Worm (Caenorhabditis elegans) whole organism, midembryonic: Measurements from ENCODE around the gene ZK1127.13.

Experiments
- T22C8.4 ChIP-seq: fragments of 200-800 bp; sonication (Bioruptor generic); IDR thresholded peaks from 2 replicates; pipeline ENCODE4 v1.3.6; 2022; ENCODE audit warnings: missing genetic modification characterization, missing compliant biosample characterization
- cog-1 ChIP-seq: sonication (generic microtip); optimal IDR thresholded peaks from 2 replicates; lab custom pipeline; 2016; ENCODE audit warnings: missing genetic modification characterization, missing compliant biosample characterization
- flt-1 ChIP-seq: fragments of 200-800 bp; sonication (Bioruptor generic); IDR thresholded peaks from 2 replicates; pipeline ENCODE4 v1.3.6; 2022; ENCODE audit warnings: missing genetic modification characterization, missing compliant biosample characterization
- klf-2 ChIP-seq: fragments of 200-800 bp; sonication (Bioruptor generic); conservative IDR thresholded peaks from 2 replicates; pipeline ENCODE4 v1.3.6; 2022; ENCODE audit warnings: missing genetic modification reagents, missing genetic modification characterization, missing compliant biosample characterization
- med-1 ChIP-seq: sonication (generic microtip); optimal IDR thresholded peaks from 2 replicates; lab custom pipeline; 2017; ENCODE audit warnings: missing genetic modification characterization, mild to moderate bottlenecking, missing compliant biosample characterization, antibody characterized with exemption, missing genetic modification reagents; ENCODE audit not compliant: insufficient read depth
- ref-1 ChIP-seq: fragments of 200-800 bp; sonication (Bioruptor generic); conservative IDR thresholded peaks from 2 replicates; pipeline ENCODE4 v1.3.6; 2022; ENCODE audit warnings: missing genetic modification reagents, missing genetic modification characterization, missing compliant biosample characterization
- tab-1 ChIP-seq: fragments of 200-800 bp; sonication (Bioruptor generic); IDR thresholded peaks from 2 replicates; pipeline ENCODE4 v1.3.6; 2022; ENCODE audit warnings: missing genetic modification characterization, missing compliant biosample characterization
- ztf-23 ChIP-seq: fragments of 200-800 bp; sonication (Bioruptor generic); IDR thresholded peaks from 2 replicates; pipeline ENCODE4 v1.3.6; 2022; ENCODE audit warnings: missing genetic modification reagents, missing genetic modification characterization, missing compliant biosample characterization
- ztf-29 ChIP-seq: fragments of 200-800 bp; sonication (Bioruptor generic); IDR thresholded peaks from 2 replicates; pipeline ENCODE4 v1.3.6; 2022; ENCODE audit warnings: missing genetic modification reagents, missing genetic modification characterization, missing compliant biosample characterization

ce11 chrII:7029524-7029923, 23.6 kb upstream of the ZK1127.13 start:
- TF ChIP-seq flt-1 (GFP tag; lab: Robert Waterston, UW) (no peak), klf-2 (GFP tag; lab: Robert Waterston, UW) (no peak), tab-1 (no peak), T22C8.4 (no peak), ref-1 (GFP tag; lab: Robert Waterston, UW) (no peak), ztf-29 (GFP tag; lab: Robert Waterston, UW) (no peak), ztf-23 (GFP tag; lab: Robert Waterston, UW) (no peak), cog-1 (tag; lab: Kevin White, UChicago) (no peak), med-1 (GFP tag; lab: Kevin White, UChicago) (no peak)
